Worm (Caenorhabditis elegans): ENCODE results near the gene D1086.3.
"Not testable (repeated sequence)": the region's sequence is repeated elsewhere in the genome, so short reads cannot be mapped to it uniquely, and the experiment has no call there.

ce11 chrV:14137766-14138165, 45.2 kb downstream of the D1086.3 start, which contains the start of gene AH10.4:
- TF ChIP-seq rnt-1 (tag; optimal IDR thresholded peaks at IDR 0.05); F16B12.6 (tag; optimal IDR thresholded peaks at IDR 0.05); ztf-11 (tag; optimal IDR thresholded peaks at IDR 0.05); ces-1 (GFP tag; optimal IDR thresholded peaks at IDR 0.05); sox-4 (tag; optimal IDR thresholded peaks at IDR 0.05); tbx-2 (tag; optimal IDR thresholded peaks at IDR 0.05); hlh-4 (tag; optimal IDR thresholded peaks at IDR 0.05); pqm-1 (tag; optimal IDR thresholded peaks at IDR 0.05); mef-2 (tag; optimal IDR thresholded peaks at IDR 0.05); zag-1 (tag; optimal IDR thresholded peaks at IDR 0.05); lsy-2 (tag; optimal IDR thresholded peaks at IDR 0.05); nhr-237 (tag; optimal IDR thresholded peaks at IDR 0.05); fos-1 (tag; optimal IDR thresholded peaks at IDR 0.05); unc-130 (tag; optimal IDR thresholded peaks at IDR 0.05): not testable (repeated sequence)
